Fruit fly (Drosophila melanogaster) whole organism, embryonic: ENCODE results near the gene Acn.
A peak's percentile ranks its signal among the peaks of the same experiment; 100 is the strongest.

ENCODE experiments used
- Adf1 ChIP-seq: fragments of 200-800 bp; sonication (Bioruptor generic); IDR thresholded peaks from 2 replicates; pipeline ENCODE4 v1.3.6; 2022; ENCODE audit warnings: missing biosample characterization, missing genetic modification characterization
- CG10431 ChIP-seq: fragments of 200-800 bp; sonication (Bioruptor generic); optimal IDR thresholded peaks from 3 replicates; lab custom pipeline; 2018; ENCODE audit warnings: missing biosample characterization, mild to moderate bottlenecking, missing genetic modification characterization
- CG10543 ChIP-seq: fragments of 200-800 bp; sonication (Bioruptor generic); optimal IDR thresholded peaks from 3 replicates; lab custom pipeline; 2017; ENCODE audit warnings: missing biosample characterization, mild to moderate bottlenecking, missing genetic modification characterization, moderate library complexity
- CG10654 ChIP-seq: fragments of 200-800 bp; sonication (Bioruptor generic); optimal IDR thresholded peaks from 2 replicates; lab custom pipeline; 2016; ENCODE audit warnings: missing biosample characterization, missing genetic modification characterization
- CG12155 ChIP-seq: fragments of 200-800 bp; sonication (Bioruptor generic); optimal IDR thresholded peaks from 3 replicates; lab custom pipeline; 2016; ENCODE audit warnings: missing biosample characterization, missing genetic modification characterization
- CG13424 ChIP-seq: fragments of 200-800 bp; sonication (Bioruptor generic); optimal IDR thresholded peaks from 2 replicates; lab custom pipeline; 2019; ENCODE audit warnings: missing biosample characterization, mild to moderate bottlenecking, missing genetic modification characterization, moderate library complexity
- CG13894 ChIP-seq: fragments of 200-800 bp; sonication (Bioruptor generic); optimal IDR thresholded peaks from 3 replicates; lab custom pipeline; 2018; ENCODE audit warnings: missing biosample characterization, mild to moderate bottlenecking, missing genetic modification characterization, moderate library complexity
- CG15073 ChIP-seq: fragments of 200-800 bp; sonication (Bioruptor generic); optimal IDR thresholded peaks from 2 replicates; lab custom pipeline; 2016; ENCODE audit warnings: missing biosample characterization, missing genetic modification characterization
- CG17359 ChIP-seq: fragments of 200-800 bp; sonication (Bioruptor generic); optimal IDR thresholded peaks from 3 replicates; lab custom pipeline; 2018; ENCODE audit warnings: missing biosample characterization, mild to moderate bottlenecking, missing genetic modification characterization, moderate library complexity
- CG31441 ChIP-seq: fragments of 200-800 bp; sonication (Bioruptor generic); IDR thresholded peaks from 2 replicates; pipeline ENCODE4 v1.3.6; 2022; ENCODE audit warnings: missing biosample characterization, missing genetic modification characterization
- CG32772 ChIP-seq: fragments of 200-800 bp; sonication (Bioruptor generic); IDR thresholded peaks from 2 replicates; pipeline ENCODE4 v1.3.6; 2022; ENCODE audit warnings: missing biosample characterization, missing genetic modification characterization
- CG4328 ChIP-seq: fragments of 200-800 bp; sonication (Bioruptor generic); optimal IDR thresholded peaks from 3 replicates; lab custom pipeline; 2017; ENCODE audit warnings: missing biosample characterization, missing genetic modification reagents, missing genetic modification characterization
- CG4360 ChIP-seq: fragments of 200-800 bp; sonication (Bioruptor generic); IDR thresholded peaks from 2 replicates; pipeline ENCODE4 v1.3.6; 2022; ENCODE audit warnings: missing biosample characterization, missing genetic modification characterization
- CG4424 ChIP-seq: fragments of 200-800 bp; sonication (Bioruptor generic); optimal IDR thresholded peaks from 3 replicates; lab custom pipeline; 2016; ENCODE audit warnings: missing biosample characterization, missing genetic modification characterization
- CG7839 ChIP-seq: fragments of 200-800 bp; sonication (Bioruptor generic); optimal IDR thresholded peaks from 3 replicates; lab custom pipeline; 2018; ENCODE audit warnings: missing biosample characterization, mild to moderate bottlenecking, missing genetic modification characterization, moderate library complexity
- Camta ChIP-seq: fragments of 200-800 bp; sonication (Bioruptor generic); optimal IDR thresholded peaks from 2 replicates; lab custom pipeline; 2016; ENCODE audit warnings: missing biosample characterization, missing genetic modification characterization
- Fer1 ChIP-seq: fragments of 200-800 bp; sonication (Bioruptor generic); optimal IDR thresholded peaks from 2 replicates; lab custom pipeline; 2017; ENCODE audit warnings: missing biosample characterization, mild to moderate bottlenecking, missing genetic modification characterization
- Hey ChIP-seq: fragments of 200-800 bp; sonication (Bioruptor generic); optimal IDR thresholded peaks from 3 replicates; lab custom pipeline; 2018; ENCODE audit warnings: missing biosample characterization, mild to moderate bottlenecking, missing genetic modification characterization
- Hmr ChIP-seq: fragments of 200-800 bp; sonication (Bioruptor generic); optimal IDR thresholded peaks from 3 replicates; lab custom pipeline; 2017; ENCODE audit warnings: mild to moderate bottlenecking, missing biosample characterization, missing genetic modification reagents, missing genetic modification characterization
- Hr51 ChIP-seq, 2 experiments: fragments of 200-800 bp; sonication (Bioruptor generic); optimal IDR thresholded peaks; 2 replicates in 1 of 2; 3 replicates in 1 of 2; lab custom pipeline; 2016 to 2018; ENCODE audit warnings: missing biosample characterization in 2 of 2, missing genetic modification characterization in 2 of 2, mild to moderate bottlenecking in 1 of 2, moderate library complexity in 1 of 2
- Hr78 ChIP-seq, 2 experiments: fragments of 200-800 bp in 1 of 2; fragments of >200 bp in 1 of 2; sonication (Bioruptor generic) in 1 of 2; optimal IDR thresholded peaks; 2 replicates each; lab custom pipeline; 2017 to 2019; ENCODE audit warnings: missing biosample characterization in 2 of 2, missing genetic modification characterization in 2 of 2, mild to moderate bottlenecking in 1 of 2, moderate library complexity in 1 of 2
- Med ChIP-seq: fragments of 200-800 bp; sonication (Bioruptor generic); peaks from one replicate; lab custom pipeline; 2016; ENCODE audit warnings: missing biosample characterization, missing genetic modification characterization, mild to moderate bottlenecking, inconsistent platforms, moderate library complexity
- NC2α ChIP-seq: fragments of 200-800 bp; sonication (Bioruptor generic); optimal IDR thresholded peaks from 2 replicates; lab custom pipeline; 2016; ENCODE audit warnings: missing biosample characterization, missing genetic modification characterization
- Optix ChIP-seq: fragments of 200-800 bp; sonication (Bioruptor generic); IDR thresholded peaks from 3 replicates; pipeline ENCODE4 v1.3.6; 2022; ENCODE audit warnings: missing biosample characterization, missing genetic modification characterization
- Sox102F ChIP-seq: fragments of 200-800 bp; sonication (Bioruptor generic); optimal IDR thresholded peaks from 2 replicates; lab custom pipeline; 2018; ENCODE audit warnings: missing biosample characterization, mild to moderate bottlenecking, missing genetic modification characterization, moderate library complexity
- Trl ChIP-seq, 3 experiments: fragments of >200 bp in 2 of 3; fragments of 200-800 bp in 1 of 3; sonication (Bioruptor generic) in 1 of 3; optimal IDR thresholded peaks; 2 replicates in 1 of 3; 3 replicates in 2 of 3; lab custom pipeline; 2016 to 2017; ENCODE audit warnings: missing biosample characterization in 1 of 3, missing genetic modification characterization in 1 of 3
- abd-A ChIP-seq: fragments of 200-800 bp; sonication (Bioruptor generic); optimal IDR thresholded peaks from 3 replicates; lab custom pipeline; 2019; ENCODE audit warnings: missing biosample characterization, mild to moderate bottlenecking, missing genetic modification characterization, moderate library complexity
- aop ChIP-seq: fragments of 200-800 bp; sonication (Bioruptor generic); IDR thresholded peaks from 2 replicates; pipeline ENCODE4 v1.3.6; 2022; ENCODE audit warnings: missing biosample characterization, missing genetic modification characterization
- btn ChIP-seq: fragments of 200-800 bp; sonication (Bioruptor generic); optimal IDR thresholded peaks from 2 replicates; lab custom pipeline; 2016; ENCODE audit warnings: missing biosample characterization, missing genetic modification characterization
- cato ChIP-seq: fragments of 200-800 bp; sonication (Bioruptor generic); optimal IDR thresholded peaks from 2 replicates; lab custom pipeline; 2016; ENCODE audit warnings: missing biosample characterization, missing genetic modification characterization, borderline replicate concordance
- crol ChIP-seq: fragments of 200-800 bp; sonication (Bioruptor generic); IDR thresholded peaks from 2 replicates; pipeline ENCODE4 v1.3.6; 2022; ENCODE audit warnings: missing biosample characterization, missing genetic modification characterization
- dysf ChIP-seq: fragments of 200-800 bp; sonication (Bioruptor generic); IDR thresholded peaks from 3 replicates; pipeline ENCODE4 v1.3.6; 2022; ENCODE audit warnings: missing biosample characterization, missing genetic modification characterization
- gem ChIP-seq: fragments of 200-800 bp; sonication (Bioruptor generic); optimal IDR thresholded peaks from 2 replicates; lab custom pipeline; 2019; ENCODE audit warnings: missing biosample characterization, mild to moderate bottlenecking, missing genetic modification characterization, moderate library complexity
- jing ChIP-seq: fragments of 200-800 bp; sonication (Bioruptor generic); optimal IDR thresholded peaks from 2 replicates; lab custom pipeline; 2018; ENCODE audit warnings: missing biosample characterization, mild to moderate bottlenecking, missing genetic modification characterization
- lab ChIP-seq: fragments of 200-800 bp; sonication (Bioruptor generic); optimal IDR thresholded peaks from 3 replicates; lab custom pipeline; 2017; ENCODE audit warnings: missing biosample characterization, missing genetic modification characterization, mild to moderate bottlenecking, moderate library complexity, missing genetic modification reagents
- lov ChIP-seq, 2 experiments: fragments of 200-800 bp in 1 of 2; fragments of >200 bp in 1 of 2; sonication (Bioruptor generic) in 1 of 2; IDR thresholded peaks in 1 of 2; optimal IDR thresholded peaks in 1 of 2; 2 replicates in 1 of 2; 3 replicates in 1 of 2; pipeline versions ENCODE4 v1.3.6 to Lab custom; 2017 to 2022; ENCODE audit warnings: missing biosample characterization in 1 of 2, missing genetic modification characterization in 1 of 2
- nmo ChIP-seq: fragments of 200-800 bp; sonication (Bioruptor generic); optimal IDR thresholded peaks from 2 replicates; lab custom pipeline; 2018; ENCODE audit warnings: missing biosample characterization, mild to moderate bottlenecking, missing genetic modification characterization, moderate library complexity
- pho ChIP-seq: fragments of 200-800 bp; sonication (Bioruptor generic); optimal IDR thresholded peaks from 2 replicates; lab custom pipeline; 2016; ENCODE audit warnings: missing biosample characterization, missing genetic modification characterization
- pros ChIP-seq: fragments of 200-800 bp; sonication (Bioruptor generic); optimal IDR thresholded peaks from 3 replicates; lab custom pipeline; 2019; ENCODE audit warnings: missing biosample characterization, mild to moderate bottlenecking, missing genetic modification characterization, moderate library complexity
- so ChIP-seq: fragments of 200-800 bp; sonication (Bioruptor generic); IDR thresholded peaks from 3 replicates; pipeline ENCODE4 v1.3.6; 2022; ENCODE audit warnings: missing biosample characterization, missing genetic modification characterization
- sqz ChIP-seq: fragments of 200-800 bp; sonication (Bioruptor generic); optimal IDR thresholded peaks from 3 replicates; lab custom pipeline; 2018; ENCODE audit warnings: missing biosample characterization, mild to moderate bottlenecking, missing genetic modification characterization
- yki ChIP-seq: fragments of >200 bp; optimal IDR thresholded peaks from 3 replicates; lab custom pipeline; 2018
- z ChIP-seq: fragments of 200-800 bp; sonication (Bioruptor generic); IDR thresholded peaks from 3 replicates; pipeline ENCODE4 v1.3.6; 2022; ENCODE audit warnings: missing biosample characterization, missing genetic modification characterization

Acn gene

dm6 chr2L:19019160-19019592, 26.0 kb upstream of the Acn start (continued):
- TF ChIP-seq CG31441 (GFP tag; lab: Robert Waterston, UW) (0 out of 2 replicates have a peak, but pooled peaks have one; percentile 30), gem (tag; lab: Kevin White, UChicago) (peak; percentile 51), lab (GFP tag; lab: Kevin White, UChicago) (peak; percentile 33), pho (GFP tag; lab: Kevin White, UChicago) (peak; percentile 37), Sox102F (GFP tag; lab: Kevin White, UChicago) (peak; percentile 5), CG32772 (GFP tag; lab: Robert Waterston, UW) (no peak)

- TF ChIP-seq Fer1 (GFP tag; lab: Kevin White, UChicago) = peak; percentile 1
- peak; percentile 65 for TF ChIP-seq sqz (GFP tag; lab: Kevin White, UChicago)
- TF ChIP-seq Optix (GFP tag; lab: Robert Waterston, UW) = no peak
- TF ChIP-seq nmo (GFP tag; lab: Kevin White, UChicago) = no peak
- TF ChIP-seq CG32772 (GFP tag; lab: Robert Waterston, UW) = 0 out of 2 replicates have a peak, but pooled peaks have one; percentile 19
- no peak for TF ChIP-seq NC2α (GFP tag; lab: Kevin White, UChicago)
- peak; percentile 66; the same call in 1 of the 2 replicates for TF ChIP-seq Adf1 (GFP tag; lab: Robert Waterston, UW)
- peak; percentile 34 for TF ChIP-seq CG10543 (GFP tag; lab: Kevin White, UChicago)
- no peak for TF ChIP-seq Hr78 (GFP tag; optimal IDR thresholded peaks at IDR 0.05; lab: Kevin White, UChicago)
- no peak for TF ChIP-seq so (GFP tag; lab: Robert Waterston, UW)
- 0 out of 2 replicates have a peak, but pooled peaks have one; percentile 8 for TF ChIP-seq CG4360 (GFP tag; lab: Robert Waterston, UW)
- peak; percentile 49 for TF ChIP-seq Med (GFP tag; lab: Kevin White, UChicago)
- TF ChIP-seq Hmr (GFP tag; lab: Kevin White, UChicago) = no peak
- TF ChIP-seq yki (lab: Kevin White, UChicago) = no peak
- peak; percentile 25 for TF ChIP-seq CG13894 (tag; lab: Kevin White, UChicago)
- no peak for TF ChIP-seq CG12155 (GFP tag; lab: Kevin White, UChicago)
- TF ChIP-seq abd-A = peak; percentile 96
- 0 out of 3 replicates have a peak, but pooled peaks have one; percentile 3 for TF ChIP-seq dysf (GFP tag; lab: Robert Waterston, UW)
- peak in 1 of 2 experiments; percentile 51 for TF ChIP-seq Hr51 (GFP tag; optimal IDR thresholded peaks at IDR 0.05; lab: Kevin White, UChicago)
- no peak for TF ChIP-seq cato (GFP tag; lab: Kevin White, UChicago)
- TF ChIP-seq Hey = peak; percentile 89
- no peak for TF ChIP-seq z (GFP tag; lab: Robert Waterston, UW)
- TF ChIP-seq CG4424 (GFP tag; lab: Kevin White, UChicago) = no peak
- peak; percentile 38; the same call in 1 of the 2 replicates for TF ChIP-seq crol
- TF ChIP-seq CG17359 (tag; lab: Kevin White, UChicago) = peak; percentile 41
- no peak for TF ChIP-seq Camta (GFP tag; lab: Kevin White, UChicago)
Observed at dm6 chr2L:19019640-19020039, 25.5 kb upstream of the Acn start.

dm6 chr2L:19021278-19022220, 23.6 kb upstream of the Acn start:
- TF ChIP-seq CG7839 (tag; lab: Kevin White, UChicago) = peak; percentile 85
- TF ChIP-seq CG13424 = peak; percentile 89
- TF ChIP-seq aop = no peak
- peak; percentile 43 for TF ChIP-seq jing (GFP tag; lab: Kevin White, UChicago)
- no peak for TF ChIP-seq btn (GFP tag; lab: Kevin White, UChicago)
- no peak for TF ChIP-seq pros (GFP tag; lab: Kevin White, UChicago)
- TF ChIP-seq CG10431 (GFP tag; lab: Kevin White, UChicago) = peak; percentile 67
- TF ChIP-seq CG10654 (GFP tag; lab: Kevin White, UChicago) = peak; percentile 39
- peak; percentile 59 for TF ChIP-seq CG12155 (GFP tag; lab: Kevin White, UChicago)
- peak; percentile 84 for TF ChIP-seq Sox102F (GFP tag; lab: Kevin White, UChicago)
- TF ChIP-seq lov (optimal IDR thresholded peaks at IDR 0.05; lab: Kevin White, UChicago) = no peak
- TF ChIP-seq lov (GFP tag; IDR thresholded peaks at IDR 0.05; lab: Robert Waterston, UW) = no peak
- TF ChIP-seq CG15073 (GFP tag; lab: Kevin White, UChicago) = peak; percentile 4
- TF ChIP-seq CG4328 (GFP tag; lab: Kevin White, UChicago) = peak; percentile 55
- TF ChIP-seq Trl (optimal IDR thresholded peaks at IDR 0.05; lab: Kevin White, UChicago) = no peak
- TF ChIP-seq Trl (GFP tag; optimal IDR thresholded peaks at IDR 0.05; lab: Kevin White, UChicago) = peak; percentile 6
